Fruit fly (Drosophila melanogaster) whole organism, adult: ENCODE measurements around the gene CG17097.

Experiments used
- CG11617 ChIP-seq: fragments of 200-800 bp; sonication (Bioruptor generic); optimal IDR thresholded peaks from 2 replicates; lab custom pipeline; 2017; ENCODE audit warnings: mild to moderate bottlenecking, missing biosample characterization, missing genetic modification reagents, missing genetic modification characterization
- CG12768 ChIP-seq: fragments of 200-800 bp; sonication (Bioruptor generic); optimal IDR thresholded peaks from 2 replicates; lab custom pipeline; 2017; ENCODE audit warnings: missing biosample characterization, missing genetic modification characterization, mild to moderate bottlenecking, moderate library complexity, missing genetic modification reagents
- CG1620 ChIP-seq: fragments of 200-800 bp; sonication (Bioruptor generic); optimal IDR thresholded peaks from 2 replicates; lab custom pipeline; 2016; ENCODE audit warnings: missing biosample characterization, missing genetic modification characterization
- CG33017 ChIP-seq: fragments of 200-800 bp; sonication (Bioruptor generic); optimal IDR thresholded peaks from 2 replicates; lab custom pipeline; 2018; ENCODE audit warnings: missing biosample characterization, mild to moderate bottlenecking, missing genetic modification characterization, moderate library complexity
- CG7045 ChIP-seq: fragments of 200-800 bp; sonication (Bioruptor generic); optimal IDR thresholded peaks from 2 replicates; lab custom pipeline; 2017; ENCODE audit warnings: missing biosample characterization, mild to moderate bottlenecking, missing genetic modification characterization
- Clk ChIP-seq: fragments of 200-800 bp; sonication (Bioruptor generic); optimal IDR thresholded peaks from 2 replicates; lab custom pipeline; 2017; ENCODE audit warnings: missing biosample characterization, missing genetic modification characterization
- Crg-1 ChIP-seq: fragments of 200-800 bp; sonication (Bioruptor generic); optimal IDR thresholded peaks from 2 replicates; lab custom pipeline; 2016; ENCODE audit warnings: missing biosample characterization, missing genetic modification characterization
- cnc ChIP-seq, 2 experiments: fragments of >200 bp; optimal IDR thresholded peaks; 2 replicates each; lab custom pipeline; 2017
- kay ChIP-seq: fragments of 200-800 bp; sonication (Bioruptor generic); peaks from one replicate; lab custom pipeline; 2016; ENCODE audit warnings: missing biosample characterization, missing genetic modification characterization, borderline replicate concordance
- pad ChIP-seq: fragments of 200-800 bp; sonication (Bioruptor generic); optimal IDR thresholded peaks from 3 replicates; lab custom pipeline; 2017; ENCODE audit warnings: missing biosample characterization, missing genetic modification characterization, mild to moderate bottlenecking, moderate library complexity, missing genetic modification reagents
- tj ChIP-seq: fragments of 200-800 bp; sonication (Bioruptor generic); optimal IDR thresholded peaks from 3 replicates; lab custom pipeline; 2017; ENCODE audit warnings: missing biosample characterization, mild to moderate bottlenecking, missing genetic modification characterization, moderate library complexity
- toe ChIP-seq: fragments of 200-800 bp; sonication (Bioruptor generic); optimal IDR thresholded peaks from 2 replicates; lab custom pipeline; 2016; ENCODE audit warnings: missing biosample characterization, missing genetic modification characterization

- no peak for TF ChIP-seq CG11617 (GFP tag; lab: Kevin White, UChicago)
- no peak for TF ChIP-seq cnc (optimal IDR thresholded peaks at IDR 0.05; lab: Kevin White, UChicago)
- no peak for TF ChIP-seq Crg-1
- no peak for TF ChIP-seq CG33017
- TF ChIP-seq CG12768, result no peak
- no peak for TF ChIP-seq pad (GFP tag; lab: Kevin White, UChicago)
- TF ChIP-seq CG7045 (GFP tag; lab: Kevin White, UChicago), result no peak
- no peak for TF ChIP-seq Clk (GFP tag; lab: Kevin White, UChicago)
- TF ChIP-seq toe, result no peak
- TF ChIP-seq kay (GFP tag; lab: Kevin White, UChicago), result no peak
- TF ChIP-seq tj, result no peak
- no peak for TF ChIP-seq CG1620 (GFP tag; lab: Kevin White, UChicago)
Observed at dm6 chr2L:10638371-10638770, 7.8 kb upstream of the CG17097 start, which contains the start of gene CG7329.
